Fruit fly (Drosophila melanogaster) whole organism, embryonic: Measurements from ENCODE around the gene CG13026.
A peak's percentile ranks its signal among the peaks of the same experiment; 100 is the strongest.

Experiments used
- Aef1 ChIP-seq: fragments of 200-800 bp; sonication (Bioruptor generic); IDR thresholded peaks from 3 replicates; pipeline ENCODE4 v1.3.6; 2022; ENCODE audit warnings: missing biosample characterization, missing genetic modification characterization
- Atf-2 ChIP-seq: fragments of 200-800 bp; sonication (Bioruptor generic); optimal IDR thresholded peaks from 2 replicates; lab custom pipeline; 2016; ENCODE audit warnings: missing biosample characterization, missing genetic modification characterization
- Bgb ChIP-seq: fragments of 200-800 bp; sonication (Bioruptor generic); IDR thresholded peaks from 2 replicates; pipeline ENCODE4 v1.3.6; 2022; ENCODE audit warnings: missing biosample characterization, missing genetic modification characterization; ENCODE audit not compliant: partially characterized antibody
- CG10543 ChIP-seq: fragments of 200-800 bp; sonication (Bioruptor generic); optimal IDR thresholded peaks from 3 replicates; lab custom pipeline; 2017; ENCODE audit warnings: missing biosample characterization, mild to moderate bottlenecking, missing genetic modification characterization, moderate library complexity
- CG11695 ChIP-seq: fragments of 200-800 bp; sonication (Bioruptor generic); IDR thresholded peaks from 3 replicates; pipeline ENCODE4 v1.3.6; 2022; ENCODE audit warnings: missing biosample characterization, missing genetic modification characterization
- CG12391 ChIP-seq: fragments of 200-800 bp; sonication (Bioruptor generic); optimal IDR thresholded peaks from 3 replicates; lab custom pipeline; 2018; ENCODE audit warnings: missing biosample characterization, mild to moderate bottlenecking, missing genetic modification characterization, moderate library complexity
- CG13624 ChIP-seq: fragments of 200-800 bp; sonication (Bioruptor generic); optimal IDR thresholded peaks from 2 replicates; lab custom pipeline; 2016; ENCODE audit warnings: missing biosample characterization, missing genetic modification characterization
- CG14050 ChIP-seq: fragments of 200-800 bp; sonication (Bioruptor generic); IDR thresholded peaks from 3 replicates; pipeline ENCODE4 v1.3.6; 2022; ENCODE audit warnings: missing biosample characterization, missing genetic modification characterization
- CG16779 ChIP-seq: fragments of 200-800 bp; sonication (Bioruptor generic); IDR thresholded peaks from 2 replicates; pipeline ENCODE4 v1.3.6; 2022; ENCODE audit warnings: missing biosample characterization, missing genetic modification characterization
- CG17359 ChIP-seq: fragments of 200-800 bp; sonication (Bioruptor generic); optimal IDR thresholded peaks from 3 replicates; lab custom pipeline; 2018; ENCODE audit warnings: missing biosample characterization, mild to moderate bottlenecking, missing genetic modification characterization, moderate library complexity
- CG31388 ChIP-seq: fragments of 200-800 bp; sonication (Bioruptor generic); optimal IDR thresholded peaks from 2 replicates; lab custom pipeline; 2016; ENCODE audit warnings: missing biosample characterization, missing genetic modification characterization
- CG34376 ChIP-seq: fragments of 200-800 bp; sonication (Bioruptor generic); optimal IDR thresholded peaks from 2 replicates; lab custom pipeline; 2018; ENCODE audit warnings: missing biosample characterization, mild to moderate bottlenecking, missing genetic modification characterization
- CG7271 ChIP-seq: fragments of 200-800 bp; sonication (Bioruptor generic); optimal IDR thresholded peaks from 2 replicates; lab custom pipeline; 2018; ENCODE audit warnings: missing biosample characterization, mild to moderate bottlenecking, missing genetic modification characterization, moderate library complexity
- CG7963 ChIP-seq: fragments of 200-800 bp; sonication (Bioruptor generic); IDR thresholded peaks from 3 replicates; pipeline ENCODE4 v1.3.6; 2022; ENCODE audit warnings: missing biosample characterization, missing genetic modification characterization; ENCODE audit not compliant: partially characterized antibody
- Camta ChIP-seq: fragments of 200-800 bp; sonication (Bioruptor generic); optimal IDR thresholded peaks from 2 replicates; lab custom pipeline; 2016; ENCODE audit warnings: missing biosample characterization, missing genetic modification characterization
- CrebB ChIP-seq: fragments of 200-800 bp; sonication (Bioruptor generic); optimal IDR thresholded peaks from 3 replicates; lab custom pipeline; 2018; ENCODE audit warnings: missing biosample characterization, mild to moderate bottlenecking, missing genetic modification characterization
- Dip2 ChIP-seq: fragments of 200-800 bp; sonication (Bioruptor generic); IDR thresholded peaks from 2 replicates; pipeline ENCODE4 v1.3.6; 2022; ENCODE audit warnings: missing biosample characterization, missing genetic modification characterization
- Doc2 ChIP-seq: fragments of 200-800 bp; sonication (Bioruptor generic); IDR thresholded peaks from 2 replicates; pipeline ENCODE4 v1.3.6; 2022; ENCODE audit warnings: missing biosample characterization, missing genetic modification characterization
- Doc3 ChIP-seq: fragments of 200-800 bp; sonication (Bioruptor generic); IDR thresholded peaks from 3 replicates; pipeline ENCODE4 v1.3.6; 2022; ENCODE audit warnings: missing biosample characterization, missing genetic modification characterization; ENCODE audit not compliant: partially characterized antibody
- HLH4C ChIP-seq: fragments of 200-800 bp; sonication (Bioruptor generic); IDR thresholded peaks from 3 replicates; pipeline ENCODE4 v1.3.6; 2022; ENCODE audit warnings: missing biosample characterization, missing genetic modification characterization; ENCODE audit not compliant: partially characterized antibody
- HmgD ChIP-seq: fragments of 200-800 bp; sonication (Bioruptor generic); optimal IDR thresholded peaks from 3 replicates; lab custom pipeline; 2016; ENCODE audit warnings: missing biosample characterization, missing genetic modification characterization
- Mad ChIP-seq: fragments of 200-800 bp; sonication (Bioruptor generic); optimal IDR thresholded peaks from 2 replicates; lab custom pipeline; 2016; ENCODE audit warnings: missing biosample characterization, missing genetic modification characterization
- Max ChIP-seq: fragments of 200-800 bp; sonication (Bioruptor generic); optimal IDR thresholded peaks from 2 replicates; lab custom pipeline; 2016; ENCODE audit warnings: missing biosample characterization, mild to moderate bottlenecking, missing genetic modification characterization
- Mrtf ChIP-seq: fragments of 200-800 bp; sonication (Bioruptor generic); IDR thresholded peaks from 3 replicates; pipeline ENCODE4 v1.3.6; 2022; ENCODE audit warnings: missing biosample characterization, missing genetic modification characterization
- Oaz ChIP-seq: fragments of 200-800 bp; sonication (Bioruptor generic); IDR thresholded peaks from 2 replicates; pipeline ENCODE4 v1.3.6; 2022; ENCODE audit warnings: missing biosample characterization, missing genetic modification characterization
- Ravus ChIP-seq: fragments of 200-800 bp; sonication (Bioruptor generic); IDR thresholded peaks from 2 replicates; pipeline ENCODE4 v1.3.6; 2022; ENCODE audit warnings: missing biosample characterization, missing genetic modification characterization
- Scr ChIP-seq: fragments of 200-800 bp; sonication (Bioruptor generic); IDR thresholded peaks from 2 replicates; pipeline ENCODE4 v1.3.6; 2022; ENCODE audit warnings: missing biosample characterization, missing genetic modification characterization; ENCODE audit not compliant: partially characterized antibody
- Side ChIP-seq: fragments of 200-800 bp; sonication (Bioruptor generic); optimal IDR thresholded peaks from 2 replicates; lab custom pipeline; 2016; ENCODE audit warnings: missing biosample characterization, missing genetic modification characterization
- Taf1 ChIP-seq: fragments of 200-800 bp; sonication (Bioruptor generic); IDR thresholded peaks from 2 replicates; pipeline ENCODE4 v1.3.6; 2022; ENCODE audit warnings: missing biosample characterization, missing genetic modification characterization
- Tbp ChIP-seq: fragments of >200 bp; optimal IDR thresholded peaks from 2 replicates; lab custom pipeline; 2018; ENCODE audit warnings: missing biosample characterization, missing genetic modification characterization
- Vsx1 ChIP-seq: fragments of 200-800 bp; sonication (Bioruptor generic); optimal IDR thresholded peaks from 2 replicates; lab custom pipeline; 2017; ENCODE audit warnings: missing biosample characterization, mild to moderate bottlenecking, missing genetic modification characterization, missing genetic modification reagents
- ap ChIP-seq: fragments of 200-800 bp; sonication (Bioruptor generic); IDR thresholded peaks from 2 replicates; pipeline ENCODE4 v1.3.6; 2022; ENCODE audit warnings: missing biosample characterization, missing genetic modification characterization
- br ChIP-seq: fragments of >200 bp; optimal IDR thresholded peaks from 2 replicates; lab custom pipeline; 2017
- cwo ChIP-seq: fragments of 200-800 bp; sonication (Bioruptor generic); optimal IDR thresholded peaks from 3 replicates; lab custom pipeline; 2017; ENCODE audit warnings: missing biosample characterization, missing genetic modification characterization, mild to moderate bottlenecking, moderate library complexity, missing genetic modification reagents
- eyg ChIP-seq: fragments of 200-800 bp; sonication (Bioruptor generic); optimal IDR thresholded peaks from 3 replicates; lab custom pipeline; 2016; ENCODE audit warnings: missing biosample characterization, missing genetic modification characterization
- fd96Cb ChIP-seq: fragments of 200-800 bp; sonication (Bioruptor generic); optimal IDR thresholded peaks from 2 replicates; lab custom pipeline; 2018; ENCODE audit warnings: missing biosample characterization, mild to moderate bottlenecking, missing genetic modification characterization, moderate library complexity
- fu2 ChIP-seq: fragments of 200-800 bp; sonication (Bioruptor generic); optimal IDR thresholded peaks from 2 replicates; lab custom pipeline; 2016; ENCODE audit warnings: missing biosample characterization, missing genetic modification characterization
- gfzf ChIP-seq: fragments of 200-800 bp; sonication (Bioruptor generic); optimal IDR thresholded peaks from 2 replicates; lab custom pipeline; 2016; ENCODE audit warnings: missing biosample characterization, mild to moderate bottlenecking, missing genetic modification characterization, moderate library complexity
- gsb-n ChIP-seq: fragments of 200-800 bp; sonication (Bioruptor generic); optimal IDR thresholded peaks from 3 replicates; lab custom pipeline; 2018; ENCODE audit warnings: missing biosample characterization, mild to moderate bottlenecking, missing genetic modification characterization
- ind ChIP-seq: fragments of 200-800 bp; sonication (Bioruptor generic); optimal IDR thresholded peaks from 3 replicates; lab custom pipeline; 2016; ENCODE audit warnings: missing biosample characterization, missing genetic modification characterization
- ken ChIP-seq: fragments of 200-800 bp; sonication (Bioruptor generic); IDR thresholded peaks from 3 replicates; pipeline ENCODE4 v1.3.6; 2022; ENCODE audit warnings: missing biosample characterization, missing genetic modification characterization
- klu ChIP-seq: fragments of 200-800 bp; sonication (Bioruptor generic); IDR thresholded peaks from 2 replicates; pipeline ENCODE4 v1.3.6; 2022; ENCODE audit warnings: missing biosample characterization, missing genetic modification characterization
- oc ChIP-seq: fragments of 200-800 bp; sonication (Bioruptor generic); optimal IDR thresholded peaks from 2 replicates; lab custom pipeline; 2018; ENCODE audit warnings: missing biosample characterization, mild to moderate bottlenecking, missing genetic modification characterization, moderate library complexity
- p53 ChIP-seq: fragments of 200-800 bp; sonication (Bioruptor generic); optimal IDR thresholded peaks from 2 replicates; lab custom pipeline; 2016; ENCODE audit warnings: missing biosample characterization, missing genetic modification characterization
- ro ChIP-seq: fragments of 200-800 bp; sonication (Bioruptor generic); IDR thresholded peaks from 2 replicates; pipeline ENCODE4 v1.3.6; 2022; ENCODE audit warnings: missing biosample characterization, missing genetic modification characterization
- scrt ChIP-seq: fragments of 200-800 bp; sonication (Bioruptor generic); optimal IDR thresholded peaks from 2 replicates; lab custom pipeline; 2018; ENCODE audit warnings: missing biosample characterization, mild to moderate bottlenecking, missing genetic modification characterization, moderate library complexity
- tgo ChIP-seq: fragments of 200-800 bp; sonication (Bioruptor generic); IDR thresholded peaks from 3 replicates; pipeline ENCODE4 v1.3.6; 2022; ENCODE audit warnings: missing biosample characterization, missing genetic modification characterization
- wdn ChIP-seq: fragments of 200-800 bp; sonication (Bioruptor generic); IDR thresholded peaks from 2 replicates; pipeline ENCODE4 v1.3.6; 2022; ENCODE audit warnings: missing biosample characterization, missing genetic modification characterization

The CG13026 gene

DNA sequence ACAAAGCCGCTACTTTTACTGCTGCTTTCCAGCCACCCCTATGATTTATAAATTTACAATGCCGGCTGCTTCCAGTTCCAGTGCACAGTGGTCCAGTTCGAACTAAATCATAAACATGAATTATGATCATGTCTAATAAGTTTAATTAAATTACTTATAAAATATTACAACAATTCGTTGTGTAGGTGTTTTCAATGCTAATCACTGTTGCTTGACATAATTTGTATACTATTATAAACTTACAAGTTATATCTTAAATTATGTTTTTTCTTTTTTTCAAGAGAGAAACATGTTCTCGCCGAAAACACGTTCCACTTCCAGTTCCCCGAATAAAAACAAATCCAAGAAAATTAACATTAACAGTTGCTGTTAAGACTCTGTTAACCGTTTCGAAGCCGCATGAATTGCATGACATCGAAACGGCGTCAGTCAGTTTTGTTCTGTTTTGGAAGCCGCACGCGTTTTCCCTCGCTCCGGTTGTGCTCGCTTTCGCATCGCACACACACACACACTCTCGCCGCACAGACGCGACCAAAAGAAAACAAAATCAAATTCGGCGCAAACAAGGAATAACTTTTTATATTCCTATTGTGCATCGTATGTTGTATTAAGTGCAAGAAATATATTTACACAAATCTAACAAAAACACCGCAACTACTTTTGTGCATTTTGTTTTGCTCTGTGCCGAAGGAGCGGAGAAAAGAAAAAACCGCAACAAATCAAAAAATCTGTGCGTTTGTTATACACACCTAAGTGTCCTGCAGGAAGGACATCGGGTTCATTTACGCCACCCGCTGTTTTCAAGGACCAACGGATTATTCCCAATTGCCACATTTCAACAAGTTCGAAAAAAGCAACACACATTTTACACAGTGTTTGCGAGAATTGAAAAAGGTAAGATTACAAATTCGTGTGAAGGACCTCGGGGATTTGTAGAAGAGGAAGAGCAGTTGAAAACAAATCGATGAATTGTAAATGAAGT, 40.0 kb upstream of the CG13026 start, which contains the start of gene Nrt (continued):
- TF ChIP-seq CG31388 (GFP tag; lab: Kevin White, UChicago) (no peak), br (lab: Kevin White, UChicago) (no peak), CG13624 (GFP tag; lab: Kevin White, UChicago) (no peak), HmgD (no peak), Max (GFP tag; lab: Kevin White, UChicago) (peak; percentile 59), CG10543 (GFP tag; lab: Kevin White, UChicago) (peak; percentile 60), Mrtf (no peak), scrt (GFP tag; lab: Kevin White, UChicago) (peak; percentile 45), CrebB (tag; lab: Kevin White, UChicago) (peak; percentile 43), oc (tag; lab: Kevin White, UChicago) (peak; percentile 59), ro (no peak), CG14050 (GFP tag; lab: Robert Waterston, UW) (peak; percentile 59; the same call in 2 of the 3 replicates), Tbp (GFP tag; lab: Kevin White, UChicago) (no peak), Vsx1 (GFP tag; lab: Kevin White, UChicago) (peak; percentile 56), Atf-2 (GFP tag; lab: Kevin White, UChicago) (no peak), fd96Cb (peak; percentile 50), CG17359 (peak; percentile 74), klu (GFP tag; lab: Robert Waterston, UW) (no peak), ap (GFP tag; lab: Robert Waterston, UW) (no peak; the same call in 1 of the 2 replicates), Ravus (GFP tag; lab: Robert Waterston, UW) (no peak), HLH4C (no peak), gsb-n (tag; lab: Kevin White, UChicago) (peak; percentile 75), CG34376 (peak; percentile 63), gfzf (GFP tag; lab: Kevin White, UChicago) (no peak), Mad (no peak), ind (GFP tag; lab: Kevin White, UChicago) (peak; percentile 42), p53 (no peak), ken (GFP tag; lab: Robert Waterston, UW) (no peak), Oaz (GFP tag; lab: Robert Waterston, UW) (no peak), Bgb (GFP tag; lab: Robert Waterston, UW) (peak; percentile 52), Doc3 (GFP tag; lab: Robert Waterston, UW) (no peak), Taf1 (GFP tag; lab: Robert Waterston, UW) (peak; percentile 49; the same call in 1 of the 2 replicates), fu2 (GFP tag; lab: Kevin White, UChicago) (no peak), CG16779 (no peak; the same call in 1 of the 2 replicates), eyg (GFP tag; lab: Kevin White, UChicago) (no peak), Camta (GFP tag; lab: Kevin White, UChicago) (no peak), CG7963 (GFP tag; lab: Robert Waterston, UW) (no peak), tgo (GFP tag; lab: Robert Waterston, UW) (peak; percentile 44; the same call in 1 of the 3 replicates), cwo (GFP tag; lab: Kevin White, UChicago) (peak; percentile 38), Dip2 (no peak), CG12391 (tag; lab: Kevin White, UChicago) (peak; percentile 82), CG7271 (tag; lab: Kevin White, UChicago) (no peak), Doc2 (GFP tag; lab: Robert Waterston, UW) (no peak), Scr (GFP tag; lab: Robert Waterston, UW) (0 out of 2 replicates have a peak, but pooled peaks have one; percentile 34), Side (GFP tag; lab: Kevin White, UChicago) (no peak), Aef1 (GFP tag; lab: Robert Waterston, UW) (peak; percentile 48; the same call in 1 of the 3 replicates), wdn (GFP tag; lab: Robert Waterston, UW) (no peak), CG11695 (GFP tag; lab: Robert Waterston, UW) (peak; percentile 69; the same call in 2 of the 3 replicates)
